Fruit fly (Drosophila melanogaster) whole organism, larva: Measurements from ENCODE around the gene Drsl4.

ENCODE experiments used
- noc ChIP-seq: fragments of 200-800 bp; sonication (Bioruptor generic); optimal IDR thresholded peaks from 3 replicates; lab custom pipeline; 2019; ENCODE audit warnings: missing biosample characterization, mild to moderate bottlenecking, missing genetic modification characterization, moderate library complexity

Gene Drsl4

dm6 chr3L:3351814-3352359 is 36.5 kb downstream of the Drsl4 start:
- TF ChIP-seq noc (tag; lab: Kevin White, UChicago): no peak

- no peak for TF ChIP-seq noc (tag; lab: Kevin White, UChicago)
These were observed 37.1 kb downstream of the Drsl4 start for dm6 chr3L:3352516-3352915.

dm6 chr3L:3353297-3353696 is 37.9 kb downstream of the Drsl4 start:
- no peak for TF ChIP-seq noc (tag; lab: Kevin White, UChicago)
